Worm (Caenorhabditis elegans) whole organism, late embryonic: ENCODE data around the gene cyp-44A1.

Experiments
- C08G9.2 ChIP-seq: sonication (generic microtip); optimal IDR thresholded peaks from 2 replicates; lab custom pipeline; 2016; ENCODE audit warnings: mild to moderate bottlenecking, missing genetic modification characterization, moderate library complexity, missing compliant biosample characterization
- C38D4.7 ChIP-seq: fragments of 200-800 bp; sonication (Bioruptor generic); optimal IDR thresholded peaks from 2 replicates; lab custom pipeline; 2018; ENCODE audit warnings: mild to moderate bottlenecking, missing genetic modification characterization, moderate library complexity, missing compliant biosample characterization
- F13H6.1 ChIP-seq: sonication (generic microtip); optimal IDR thresholded peaks from 2 replicates; lab custom pipeline; 2016; ENCODE audit warnings: missing genetic modification characterization, missing compliant biosample characterization
- K09A11.1 ChIP-seq: sonication (generic microtip); optimal IDR thresholded peaks from 2 replicates; lab custom pipeline; 2017; ENCODE audit warnings: antibody characterized with exemption, mild to moderate bottlenecking, missing genetic modification characterization, missing compliant biosample characterization; ENCODE audit not compliant: insufficient read depth
- T23F11.4 ChIP-seq: fragments of 200-800 bp; sonication (Bioruptor generic); optimal IDR thresholded peaks from 2 replicates; lab custom pipeline; 2018; ENCODE audit warnings: mild to moderate bottlenecking, missing genetic modification characterization, missing compliant biosample characterization
- Y22D7AL.16 ChIP-seq: sonication (generic microtip); optimal IDR thresholded peaks from 2 replicates; lab custom pipeline; 2016; ENCODE audit warnings: missing genetic modification characterization, missing compliant biosample characterization
- ahr-1 ChIP-seq: sonication (generic microtip); optimal IDR thresholded peaks from 2 replicates; lab custom pipeline; 2016; ENCODE audit warnings: missing genetic modification characterization, missing compliant biosample characterization
- ama-1 ChIP-seq: fragments of 150-350 bp; optimal IDR thresholded peaks from 2 replicates; lab custom pipeline; 2014
- ceh-14 ChIP-seq: sonication (generic microtip); optimal IDR thresholded peaks from 2 replicates; lab custom pipeline; 2016; ENCODE audit warnings: missing genotype, missing genetic modification characterization, missing compliant biosample characterization
- ceh-18 ChIP-seq: sonication (generic microtip); optimal IDR thresholded peaks from 2 replicates; lab custom pipeline; 2016; ENCODE audit warnings: missing genetic modification characterization, missing compliant biosample characterization
- ceh-19 ChIP-seq: fragments of 200-800 bp; sonication (Bioruptor generic); optimal IDR thresholded peaks from 2 replicates; lab custom pipeline; 2018; ENCODE audit warnings: mild to moderate bottlenecking, missing genetic modification characterization, missing compliant biosample characterization
- ceh-2 ChIP-seq: sonication (generic microtip); optimal IDR thresholded peaks from 2 replicates; lab custom pipeline; 2016; ENCODE audit warnings: missing genotype, missing genetic modification characterization, missing compliant biosample characterization
- ceh-31 ChIP-seq: sonication (generic microtip); optimal IDR thresholded peaks from 2 replicates; lab custom pipeline; 2016; ENCODE audit warnings: missing genetic modification characterization, missing compliant biosample characterization
- che-1 ChIP-seq: sonication (generic microtip); optimal IDR thresholded peaks from 2 replicates; lab custom pipeline; 2016; ENCODE audit warnings: mild to moderate bottlenecking, missing genetic modification characterization, missing compliant biosample characterization
- dmd-4 ChIP-seq: sonication (generic microtip); optimal IDR thresholded peaks from 2 replicates; lab custom pipeline; 2016; ENCODE audit warnings: borderline replicate concordance, missing genetic modification characterization, missing compliant biosample characterization
- dve-1 ChIP-seq: sonication (generic microtip); optimal IDR thresholded peaks from 2 replicates; lab custom pipeline; 2017; ENCODE audit warnings: antibody characterized with exemption, mild to moderate bottlenecking, missing genetic modification characterization, missing compliant biosample characterization
- elt-4 ChIP-seq: sonication (generic microtip); optimal IDR thresholded peaks from 2 replicates; lab custom pipeline; 2016; ENCODE audit warnings: missing genetic modification characterization, missing compliant biosample characterization
- fkh-10 ChIP-seq: fragments of 150-350 bp; optimal IDR thresholded peaks from 2 replicates; lab custom pipeline; 2014; ENCODE audit warnings: missing biosample characterization, missing genetic modification reagents, missing genetic modification characterization
- fkh-6 ChIP-seq: sonication (generic microtip); optimal IDR thresholded peaks from 2 replicates; lab custom pipeline; 2016; ENCODE audit warnings: missing genetic modification characterization, missing compliant biosample characterization
- gmeb-2 ChIP-seq: sonication (generic microtip); optimal IDR thresholded peaks from 2 replicates; lab custom pipeline; 2016; ENCODE audit warnings: missing genetic modification characterization, inconsistent platforms, missing compliant biosample characterization
- hlh-13 ChIP-seq: fragments of 200-800 bp; sonication (Bioruptor generic); optimal IDR thresholded peaks from 2 replicates; lab custom pipeline; 2018; ENCODE audit warnings: mild to moderate bottlenecking, missing genetic modification characterization, missing compliant biosample characterization
- hlh-15 ChIP-seq: sonication (generic microtip); optimal IDR thresholded peaks from 2 replicates; lab custom pipeline; 2016; ENCODE audit warnings: missing genetic modification characterization, missing compliant biosample characterization
- hlh-8 ChIP-seq: sonication (generic microtip); optimal IDR thresholded peaks from 2 replicates; lab custom pipeline; 2016; ENCODE audit warnings: missing genotype, missing genetic modification characterization, missing compliant biosample characterization
- lim-6 ChIP-seq: sonication (generic microtip); optimal IDR thresholded peaks from 2 replicates; lab custom pipeline; 2016; ENCODE audit warnings: missing genetic modification characterization, missing compliant biosample characterization
- lin-11 ChIP-seq: fragments of 200-800 bp; sonication (Bioruptor generic); optimal IDR thresholded peaks from 2 replicates; lab custom pipeline; 2018; ENCODE audit warnings: mild to moderate bottlenecking, missing genetic modification characterization, missing compliant biosample characterization
- madf-2 ChIP-seq: sonication (generic microtip); optimal IDR thresholded peaks from 2 replicates; lab custom pipeline; 2017; ENCODE audit warnings: missing genetic modification characterization, missing compliant biosample characterization
- nhr-11 ChIP-seq: fragments of 150-350 bp; optimal IDR thresholded peaks from 2 replicates; lab custom pipeline; 2014; ENCODE audit warnings: missing biosample characterization, missing genetic modification characterization
- npax-4 ChIP-seq: sonication (generic microtip); optimal IDR thresholded peaks from 2 replicates; lab custom pipeline; 2016; ENCODE audit warnings: missing genetic modification characterization, missing compliant biosample characterization
- odd-2 ChIP-seq: sonication (generic microtip); optimal IDR thresholded peaks from 2 replicates; lab custom pipeline; 2017; ENCODE audit warnings: antibody characterized with exemption, mild to moderate bottlenecking, missing genetic modification characterization, missing compliant biosample characterization
- pat-9 ChIP-seq: fragments of 200-800 bp; sonication (Bioruptor generic); optimal IDR thresholded peaks from 2 replicates; lab custom pipeline; 2018; ENCODE audit warnings: mild to moderate bottlenecking, missing genetic modification characterization, moderate library complexity, missing compliant biosample characterization
- pax-1 ChIP-seq: fragments of 150-350 bp; optimal IDR thresholded peaks from 2 replicates; lab custom pipeline; 2014; ENCODE audit warnings: missing biosample characterization, missing genetic modification characterization
- pha-2 ChIP-seq: sonication (generic microtip); optimal IDR thresholded peaks from 2 replicates; lab custom pipeline; 2017; ENCODE audit warnings: mild to moderate bottlenecking, missing genetic modification characterization, missing compliant biosample characterization
- pha-4 ChIP-seq: fragments of 150-350 bp; optimal IDR thresholded peaks from 2 replicates; lab custom pipeline; 2018; ENCODE audit warnings: missing biosample characterization, missing genetic modification reagents, missing genetic modification characterization
- pqm-1 ChIP-seq: sonication (generic microtip); optimal IDR thresholded peaks from 2 replicates; lab custom pipeline; 2016; ENCODE audit warnings: missing genetic modification characterization, missing compliant biosample characterization
- syd-9 ChIP-seq: sonication (generic microtip); optimal IDR thresholded peaks from 2 replicates; lab custom pipeline; 2016; ENCODE audit warnings: mild to moderate bottlenecking, missing genetic modification characterization, moderate library complexity, missing compliant biosample characterization
- tbx-2 ChIP-seq: sonication (generic microtip); optimal IDR thresholded peaks from 2 replicates; lab custom pipeline; 2016; ENCODE audit warnings: missing genetic modification characterization, missing compliant biosample characterization
- tbx-7 ChIP-seq: sonication (generic microtip); optimal IDR thresholded peaks from 2 replicates; lab custom pipeline; 2016; ENCODE audit warnings: missing genotype, missing genetic modification characterization, missing compliant biosample characterization
- ttx-3 ChIP-seq: sonication (generic microtip); optimal IDR thresholded peaks from 2 replicates; lab custom pipeline; 2016; ENCODE audit warnings: missing genetic modification reagents, missing genetic modification characterization, missing compliant biosample characterization
- unc-3 ChIP-seq, 2 experiments: fragments of 200-800 bp in 1 of 2; sonication (Bioruptor generic) in 1 of 2; sonication (generic microtip) in 1 of 2; conservative IDR thresholded peaks in 1 of 2; optimal IDR thresholded peaks in 1 of 2; 2 replicates each; pipeline versions ENCODE4 v1.3.6 to Lab custom; 2016 to 2022; ENCODE audit warnings: missing compliant biosample characterization in 2 of 2, missing genetic modification characterization in 2 of 2, missing genetic modification reagents in 1 of 2
- unc-55 ChIP-seq: sonication (generic microtip); optimal IDR thresholded peaks from 2 replicates; lab custom pipeline; 2017; ENCODE audit warnings: missing biosample characterization, missing genetic modification reagents, missing genetic modification characterization
- unc-86 ChIP-seq: sonication (generic microtip); optimal IDR thresholded peaks from 2 replicates; lab custom pipeline; 2016; ENCODE audit warnings: missing genetic modification characterization, missing compliant biosample characterization
- ztf-16 ChIP-seq: sonication (generic microtip); optimal IDR thresholded peaks from 2 replicates; lab custom pipeline; 2017; ENCODE audit warnings: missing genetic modification characterization, missing compliant biosample characterization

Gene cyp-44A1

ce11 chrII:5543476-5544144 lies 39.8 kb downstream of the cyp-44A1 start (continued):
- peak; percentile 77 for TF ChIP-seq K09A11.1 (tag; lab: Kevin White, UChicago)
- TF ChIP-seq ceh-14, result peak; percentile 90
- peak; percentile 99 for TF ChIP-seq ama-1
- peak; percentile 70 for TF ChIP-seq ceh-2 (tag; lab: Kevin White, UChicago)
- TF ChIP-seq gmeb-2 (tag; lab: Kevin White, UChicago), result peak; percentile 56
- peak; percentile 77 for TF ChIP-seq ztf-16 (tag; lab: Kevin White, UChicago)
- TF ChIP-seq unc-55 (GFP tag; lab: Kevin White, UChicago), result peak; percentile 48
- peak; percentile 95 for TF ChIP-seq tbx-2 (tag; lab: Kevin White, UChicago)
- peak; percentile 75 for TF ChIP-seq nhr-11 (tag; lab: Kevin White, UChicago)
- peak; percentile 84 for TF ChIP-seq fkh-10 (GFP tag; lab: Kevin White, UChicago)
- peak; percentile 70 for TF ChIP-seq C38D4.7 (GFP tag; lab: Kevin White, UChicago)
- peak; percentile 59 for TF ChIP-seq che-1 (tag; lab: Kevin White, UChicago)
- no peak for TF ChIP-seq odd-2 (tag; lab: Kevin White, UChicago)
- peak; percentile 39 for TF ChIP-seq hlh-15
- TF ChIP-seq madf-2 (tag; lab: Kevin White, UChicago), result peak; percentile 68
- TF ChIP-seq ceh-18 (tag; lab: Kevin White, UChicago), result peak; percentile 95
- TF ChIP-seq ttx-3, result peak; percentile 66
- no peak for TF ChIP-seq dmd-4
- TF ChIP-seq lim-6 (tag; lab: Kevin White, UChicago), result peak; percentile 76
- TF ChIP-seq Y22D7AL.16 (tag; lab: Kevin White, UChicago), result peak; percentile 58
- peak; percentile 49 for TF ChIP-seq npax-4 (tag; lab: Kevin White, UChicago)
- peak; percentile 77 for TF ChIP-seq pqm-1
- peak; percentile 3 for TF ChIP-seq ahr-1 (tag; lab: Kevin White, UChicago)
- TF ChIP-seq pha-2 (tag; lab: Kevin White, UChicago), result peak; percentile 80
- TF ChIP-seq elt-4 (tag; lab: Kevin White, UChicago), result no peak
- peak; percentile 71 for TF ChIP-seq unc-86 (tag; lab: Kevin White, UChicago)
- peak; percentile 91 for TF ChIP-seq ceh-31 (tag; lab: Kevin White, UChicago)
- TF ChIP-seq T23F11.4 (GFP tag; lab: Kevin White, UChicago), result peak; percentile 69

ce11 chrII:5544145-5544515 lies 40.3 kb downstream of the cyp-44A1 start:
- TF ChIP-seq odd-2 (tag; lab: Kevin White, UChicago) (no peak), ceh-31 (tag; lab: Kevin White, UChicago) (no peak), che-1 (tag; lab: Kevin White, UChicago) (no peak), ceh-19 (no peak), F13H6.1 (tag; lab: Kevin White, UChicago) (no peak), pat-9 (tag; lab: Kevin White, UChicago) (no peak), tbx-7 (no peak), ttx-3 (no peak), hlh-8 (no peak), pax-1 (no peak)
- TF ChIP-seq, all 69 proteins: peak for 0

ce11 chrII:5544764-5545163 lies 40.9 kb downstream of the cyp-44A1 start, which contains the start of gene ins-13:
Gene ins-13, minus strand, starts transcription at chrII:5544864.
- TF ChIP-seq lin-11 (tag; lab: Kevin White, UChicago) (no peak), hlh-13 (GFP tag; lab: Kevin White, UChicago) (no peak), pha-4 (tag; lab: Kevin White, UChicago) (no peak), pha-2 (tag; lab: Kevin White, UChicago) (no peak), unc-3 (GFP tag; conservative IDR thresholded peaks at IDR 0.05; lab: Robert Waterston, UW) (no peak), unc-3 (tag; optimal IDR thresholded peaks at IDR 0.05; lab: Kevin White, UChicago) (no peak), fkh-10 (GFP tag; lab: Kevin White, UChicago) (no peak), syd-9 (tag; lab: Kevin White, UChicago) (no peak), C08G9.2 (tag; lab: Kevin White, UChicago) (no peak), fkh-6 (no peak), dve-1 (no peak)
